Worm (Caenorhabditis elegans) whole organism, L1 larva: Measurements from ENCODE around the gene ctbp-1.

Experiments used
- rnt-1 ChIP-seq: sonication (generic microtip); optimal IDR thresholded peaks from 2 replicates; lab custom pipeline; 2016; ENCODE audit warnings: mild to moderate bottlenecking, missing genetic modification characterization, moderate library complexity, missing compliant biosample characterization
- unc-86 ChIP-seq: sonication (generic microtip); optimal IDR thresholded peaks from 2 replicates; lab custom pipeline; 2016; ENCODE audit warnings: missing genetic modification characterization, missing compliant biosample characterization
- ztf-11 ChIP-seq, 2 experiments: sonication (generic microtip); optimal IDR thresholded peaks; 2 replicates each; lab custom pipeline; 2016 to 2017; ENCODE audit warnings: missing genetic modification characterization in 2 of 2, missing biosample characterization in 1 of 2, missing compliant biosample characterization in 1 of 2

DNA sequence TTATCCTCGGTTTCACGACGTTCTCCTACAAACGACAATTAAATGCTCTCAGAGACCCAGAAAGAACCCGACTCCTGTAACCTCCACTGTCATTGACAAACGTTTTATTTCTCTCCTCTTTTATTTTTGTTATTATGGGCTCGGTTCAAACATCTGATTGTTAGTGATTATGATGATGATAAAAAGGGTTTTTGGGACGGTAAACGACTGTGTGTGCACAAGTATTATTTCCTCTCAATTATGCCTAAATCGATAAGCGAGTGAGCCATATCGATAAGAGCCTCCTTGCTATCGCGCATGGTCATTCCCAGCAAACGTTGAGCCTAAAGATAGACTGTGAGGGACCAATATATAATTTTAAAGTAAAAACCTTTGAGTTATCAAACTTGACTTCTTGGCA is 30.7 kb upstream of the ctbp-1 start:
- no peak for TF ChIP-seq ztf-11 (tag; optimal IDR thresholded peaks at IDR 0.05; lab: Kevin White, UChicago)
- TF ChIP-seq rnt-1 (tag; lab: Kevin White, UChicago) = no peak
- TF ChIP-seq unc-86 (tag; lab: Kevin White, UChicago) = no peak
